Fruit fly (Drosophila melanogaster) whole organism, embryonic: ENCODE results near the gene kis.

Experiments
- Ada2b ChIP-seq: fragments of 200-800 bp; sonication (Bioruptor generic); IDR thresholded peaks from 2 replicates; pipeline ENCODE4 v1.3.6; 2022; ENCODE audit warnings: missing biosample characterization, missing genetic modification characterization
- Atf3 ChIP-seq: fragments of 200-800 bp; sonication (Bioruptor generic); optimal IDR thresholded peaks from 3 replicates; lab custom pipeline; 2016; ENCODE audit warnings: missing biosample characterization, missing genetic modification characterization
- BEAF-32 ChIP-seq: fragments of 200-800 bp; sonication (Bioruptor generic); optimal IDR thresholded peaks from 3 replicates; lab custom pipeline; 2017; ENCODE audit warnings: missing biosample characterization, missing genetic modification characterization, mild to moderate bottlenecking, moderate library complexity, missing genetic modification reagents
- CG1024 ChIP-seq: fragments of 200-800 bp; sonication (Bioruptor generic); IDR thresholded peaks from 2 replicates; pipeline ENCODE4 v1.3.6; 2022; ENCODE audit warnings: missing biosample characterization, missing genetic modification characterization
- CG11093 ChIP-seq: fragments of 200-800 bp; sonication (Bioruptor generic); IDR thresholded peaks from 3 replicates; pipeline ENCODE4 v1.3.6; 2022; ENCODE audit warnings: missing biosample characterization, missing genetic modification characterization
- CG11398 ChIP-seq: fragments of 200-800 bp; sonication (Bioruptor generic); optimal IDR thresholded peaks from 2 replicates; lab custom pipeline; 2016; ENCODE audit warnings: missing biosample characterization, missing genetic modification characterization
- CG13894 ChIP-seq: fragments of 200-800 bp; sonication (Bioruptor generic); optimal IDR thresholded peaks from 3 replicates; lab custom pipeline; 2018; ENCODE audit warnings: missing biosample characterization, mild to moderate bottlenecking, missing genetic modification characterization, moderate library complexity
- CG14667 ChIP-seq: fragments of 200-800 bp; sonication (Bioruptor generic); IDR thresholded peaks from 2 replicates; pipeline ENCODE4 v1.3.6; 2022; ENCODE audit warnings: missing biosample characterization, missing genetic modification characterization
- CG15514 ChIP-seq: fragments of 200-800 bp; sonication (Bioruptor generic); optimal IDR thresholded peaks from 3 replicates; lab custom pipeline; 2017; ENCODE audit warnings: missing biosample characterization, missing genetic modification characterization, mild to moderate bottlenecking, moderate library complexity, missing genetic modification reagents
- CG1792 ChIP-seq: fragments of 200-800 bp; sonication (Bioruptor generic); optimal IDR thresholded peaks from 2 replicates; lab custom pipeline; 2016; ENCODE audit warnings: missing biosample characterization, missing genetic modification characterization
- CG3163 ChIP-seq: fragments of 200-800 bp; sonication (Bioruptor generic); optimal IDR thresholded peaks from 3 replicates; lab custom pipeline; 2016; ENCODE audit warnings: missing biosample characterization, missing genetic modification characterization
- CG34376 ChIP-seq: fragments of 200-800 bp; sonication (Bioruptor generic); optimal IDR thresholded peaks from 2 replicates; lab custom pipeline; 2018; ENCODE audit warnings: missing biosample characterization, mild to moderate bottlenecking, missing genetic modification characterization
- CG3838 ChIP-seq: fragments of 200-800 bp; sonication (Bioruptor generic); optimal IDR thresholded peaks from 3 replicates; lab custom pipeline; 2016; ENCODE audit warnings: missing biosample characterization, missing genetic modification characterization
- Chrac-16 ChIP-seq: fragments of 200-800 bp; sonication (Bioruptor generic); optimal IDR thresholded peaks from 3 replicates; lab custom pipeline; 2016; ENCODE audit warnings: missing biosample characterization, missing genetic modification characterization
- Dbx ChIP-seq: fragments of 200-800 bp; sonication (Bioruptor generic); IDR thresholded peaks from 3 replicates; pipeline ENCODE4 v1.3.6; 2022; ENCODE audit warnings: missing biosample characterization, missing genetic modification characterization
- Deaf1 ChIP-seq: fragments of 200-800 bp; optimal IDR thresholded peaks from 3 replicates; lab custom pipeline; 2019; ENCODE audit warnings: missing biosample characterization, mild to moderate bottlenecking, missing genetic modification characterization, moderate library complexity
- H15 ChIP-seq: fragments of 200-800 bp; sonication (Bioruptor generic); IDR thresholded peaks from 3 replicates; pipeline ENCODE4 v1.3.6; 2022; ENCODE audit warnings: missing biosample characterization, missing genetic modification characterization
- HLHmδ ChIP-seq: fragments of 200-800 bp; sonication (Bioruptor generic); optimal IDR thresholded peaks from 2 replicates; lab custom pipeline; 2018; ENCODE audit warnings: missing biosample characterization, mild to moderate bottlenecking, missing genetic modification characterization, moderate library complexity
- Mrtf ChIP-seq: fragments of 200-800 bp; sonication (Bioruptor generic); IDR thresholded peaks from 3 replicates; pipeline ENCODE4 v1.3.6; 2022; ENCODE audit warnings: missing biosample characterization, missing genetic modification characterization
- Nf-YA ChIP-seq: fragments of 200-800 bp; sonication (Bioruptor generic); IDR thresholded peaks from 2 replicates; pipeline ENCODE4 v1.3.6; 2022; ENCODE audit warnings: missing biosample characterization, missing genetic modification characterization
- NfI ChIP-seq: fragments of 200-800 bp; sonication (Bioruptor generic); optimal IDR thresholded peaks from 3 replicates; lab custom pipeline; 2018; ENCODE audit warnings: missing biosample characterization, mild to moderate bottlenecking, missing genetic modification characterization, moderate library complexity
- Opbp ChIP-seq: fragments of 200-800 bp; sonication (Bioruptor generic); IDR thresholded peaks from 3 replicates; pipeline ENCODE4 v1.3.6; 2022; ENCODE audit warnings: missing biosample characterization, missing genetic modification characterization; ENCODE audit not compliant: partially characterized antibody
- Ravus ChIP-seq: fragments of 200-800 bp; sonication (Bioruptor generic); IDR thresholded peaks from 2 replicates; pipeline ENCODE4 v1.3.6; 2022; ENCODE audit warnings: missing biosample characterization, missing genetic modification characterization
- Sry-δ ChIP-seq: fragments of 200-800 bp; sonication (Bioruptor generic); optimal IDR thresholded peaks from 2 replicates; lab custom pipeline; 2016; ENCODE audit warnings: missing biosample characterization, missing genetic modification characterization
- ato ChIP-seq: fragments of 200-800 bp; sonication (Bioruptor generic); IDR thresholded peaks from 2 replicates; pipeline ENCODE4 v1.3.6; 2022; ENCODE audit warnings: missing biosample characterization, missing genetic modification characterization; ENCODE audit not compliant: partially characterized antibody
- chn ChIP-seq: fragments of 200-800 bp; sonication (Bioruptor generic); optimal IDR thresholded peaks from 2 replicates; lab custom pipeline; 2016; ENCODE audit warnings: missing biosample characterization, missing genetic modification characterization
- crp ChIP-seq, 2 experiments: fragments of 200-800 bp; sonication (Bioruptor generic); optimal IDR thresholded peaks; 2 replicates in 1 of 2; 3 replicates in 1 of 2; lab custom pipeline; 2017; ENCODE audit warnings: missing biosample characterization in 2 of 2, missing genetic modification characterization in 2 of 2, mild to moderate bottlenecking in 1 of 2, moderate library complexity in 1 of 2
- cwo ChIP-seq: fragments of 200-800 bp; sonication (Bioruptor generic); optimal IDR thresholded peaks from 3 replicates; lab custom pipeline; 2017; ENCODE audit warnings: missing biosample characterization, missing genetic modification characterization, mild to moderate bottlenecking, moderate library complexity, missing genetic modification reagents
- dati ChIP-seq: fragments of 200-800 bp; sonication (Bioruptor generic); IDR thresholded peaks from 2 replicates; pipeline ENCODE4 v1.3.6; 2022; ENCODE audit warnings: missing biosample characterization, missing genetic modification characterization
- emc ChIP-seq: fragments of 200-800 bp; sonication (Bioruptor generic); optimal IDR thresholded peaks from 2 replicates; lab custom pipeline; 2016; ENCODE audit warnings: missing biosample characterization, missing genetic modification characterization
- ems ChIP-seq: fragments of 200-800 bp; sonication (Bioruptor generic); optimal IDR thresholded peaks from 3 replicates; lab custom pipeline; 2016; ENCODE audit warnings: missing biosample characterization, missing genetic modification characterization
- exex ChIP-seq: fragments of 200-800 bp; sonication (Bioruptor generic); optimal IDR thresholded peaks from 4 replicates; lab custom pipeline; 2018; ENCODE audit warnings: missing biosample characterization, mild to moderate bottlenecking, missing genetic modification characterization, moderate library complexity
- fd3F ChIP-seq: fragments of 200-800 bp; sonication (Bioruptor generic); optimal IDR thresholded peaks from 2 replicates; lab custom pipeline; 2018; ENCODE audit warnings: missing biosample characterization, mild to moderate bottlenecking, missing genetic modification characterization, moderate library complexity
- fd64A ChIP-seq: fragments of 200-800 bp; sonication (Bioruptor generic); optimal IDR thresholded peaks from 3 replicates; lab custom pipeline; 2018; ENCODE audit warnings: missing biosample characterization, mild to moderate bottlenecking, missing genetic modification characterization
- hb ChIP-seq: fragments of 200-800 bp; sonication (Bioruptor generic); IDR thresholded peaks from 3 replicates; pipeline ENCODE4 v1.3.6; 2022; ENCODE audit warnings: missing biosample characterization, missing genetic modification characterization; ENCODE audit not compliant: partially characterized antibody
- hbn ChIP-seq: fragments of 200-800 bp; sonication (Bioruptor generic); IDR thresholded peaks from 2 replicates; pipeline ENCODE4 v1.3.6; 2022; ENCODE audit warnings: missing biosample characterization, missing genetic modification characterization; ENCODE audit not compliant: partially characterized antibody
- ken ChIP-seq: fragments of 200-800 bp; sonication (Bioruptor generic); IDR thresholded peaks from 3 replicates; pipeline ENCODE4 v1.3.6; 2022; ENCODE audit warnings: missing biosample characterization, missing genetic modification characterization
- luna ChIP-seq: fragments of 200-800 bp; sonication (Bioruptor generic); optimal IDR thresholded peaks from 2 replicates; lab custom pipeline; 2016; ENCODE audit warnings: missing biosample characterization, missing genetic modification characterization
- nerfin-2 ChIP-seq: fragments of 200-800 bp; sonication (Bioruptor generic); IDR thresholded peaks from 2 replicates; pipeline ENCODE4 v1.3.6; 2022; ENCODE audit warnings: missing biosample characterization, missing genetic modification characterization; ENCODE audit not compliant: partially characterized antibody
- nmo ChIP-seq: fragments of 200-800 bp; sonication (Bioruptor generic); optimal IDR thresholded peaks from 2 replicates; lab custom pipeline; 2018; ENCODE audit warnings: missing biosample characterization, mild to moderate bottlenecking, missing genetic modification characterization, moderate library complexity
- rib ChIP-seq: fragments of 200-800 bp; sonication (Bioruptor generic); IDR thresholded peaks from 2 replicates; pipeline ENCODE4 v1.3.6; 2022; ENCODE audit warnings: missing biosample characterization, missing genetic modification characterization
- salm ChIP-seq: fragments of 200-800 bp; sonication (Bioruptor generic); optimal IDR thresholded peaks from 2 replicates; lab custom pipeline; 2018; ENCODE audit warnings: missing biosample characterization, mild to moderate bottlenecking, missing genetic modification characterization
- slbo ChIP-seq: fragments of 200-800 bp; sonication (Bioruptor generic); IDR thresholded peaks from 2 replicates; pipeline ENCODE4 v1.3.6; 2022; ENCODE audit warnings: missing biosample characterization, missing genetic modification characterization
- slou ChIP-seq: fragments of 200-800 bp; sonication (Bioruptor generic); optimal IDR thresholded peaks from 3 replicates; lab custom pipeline; 2016; ENCODE audit warnings: missing biosample characterization, missing genetic modification characterization
- toy ChIP-seq: fragments of 200-800 bp; sonication (Bioruptor generic); IDR thresholded peaks from 2 replicates; pipeline ENCODE4 v1.3.6; 2022; ENCODE audit warnings: missing biosample characterization, missing genetic modification characterization
- twi ChIP-seq: fragments of 200-800 bp; optimal IDR thresholded peaks from 2 replicates; lab custom pipeline; 2019; ENCODE audit warnings: missing biosample characterization, mild to moderate bottlenecking, missing genetic modification characterization, moderate library complexity
- wdn ChIP-seq: fragments of 200-800 bp; sonication (Bioruptor generic); IDR thresholded peaks from 2 replicates; pipeline ENCODE4 v1.3.6; 2022; ENCODE audit warnings: missing biosample characterization, missing genetic modification characterization
- yki ChIP-seq: fragments of >200 bp; optimal IDR thresholded peaks from 3 replicates; lab custom pipeline; 2018

kis gene

dm6 chr2L:297480-298284, 47.1 kb upstream of the kis start, which contains the start of gene Pi3K21B (continued):
- TF ChIP-seq wdn (peak; percentile 83), CG15514 (GFP tag; lab: Kevin White, UChicago) (peak; percentile 78), Nf-YA (no peak; the same call in 1 of the 2 replicates), fd3F (peak; percentile 88), ato (GFP tag; lab: Robert Waterston, UW) (no peak), cwo (GFP tag; lab: Kevin White, UChicago) (peak; percentile 69), ken (GFP tag; lab: Robert Waterston, UW) (peak; percentile 93), salm (tag; lab: Kevin White, UChicago) (peak; percentile 60), Chrac-16 (GFP tag; lab: Kevin White, UChicago) (peak; percentile 92), rib (GFP tag; lab: Robert Waterston, UW) (peak; percentile 51; the same call in 1 of the 2 replicates), CG3163 (GFP tag; lab: Kevin White, UChicago) (peak; percentile 78), emc (GFP tag; lab: Kevin White, UChicago) (peak; percentile 73), ems (GFP tag; lab: Kevin White, UChicago) (peak; percentile 93), slbo (GFP tag; lab: Robert Waterston, UW) (peak; percentile 96), slou (peak; percentile 88), twi (tag; lab: Kevin White, UChicago) (peak; percentile 84), nmo (peak; percentile 93), CG11093 (peak; percentile 81), CG14667 (GFP tag; lab: Robert Waterston, UW) (peak; percentile 66), dati (0 out of 2 replicates have a peak, but pooled peaks have one; percentile 13), HLHmδ (GFP tag; lab: Kevin White, UChicago) (peak; percentile 90), crp (GFP tag; optimal IDR thresholded peaks at IDR 0.05; lab: Kevin White, UChicago) (peak in 1 of 2 experiments; percentile 31), exex (tag; lab: Kevin White, UChicago) (peak; percentile 46), fd64A (GFP tag; lab: Kevin White, UChicago) (no peak), toy (GFP tag; lab: Robert Waterston, UW) (0 out of 2 replicates have a peak, but pooled peaks have one; percentile 43), hbn (GFP tag; lab: Robert Waterston, UW) (no peak), Mrtf (GFP tag; lab: Robert Waterston, UW) (no peak; the same call in none of the 3 replicates), Atf3 (GFP tag; lab: Kevin White, UChicago) (peak; percentile 86), Ravus (GFP tag; lab: Robert Waterston, UW) (peak; percentile 33), CG3838 (GFP tag; lab: Kevin White, UChicago) (peak; percentile 75), CG1792 (peak; percentile 90), chn (GFP tag; lab: Kevin White, UChicago) (peak; percentile 91), luna (GFP tag; lab: Kevin White, UChicago) (peak; percentile 82), CG13894 (tag; lab: Kevin White, UChicago) (peak; percentile 89), Ada2b (GFP tag; lab: Robert Waterston, UW) (peak; percentile 79), H15 (GFP tag; lab: Robert Waterston, UW) (peak; percentile 69), CG11398 (GFP tag; lab: Kevin White, UChicago) (peak; percentile 76), BEAF-32 (GFP tag; lab: Kevin White, UChicago) (peak; percentile 49), CG1024 (GFP tag; lab: Robert Waterston, UW) (no peak; the same call in none of the 2 replicates), CG34376 (peak; percentile 85), Sry-δ (peak; percentile 62), Opbp (peak; percentile 54; the same call in 1 of the 3 replicates), yki (lab: Kevin White, UChicago) (no peak), Deaf1 (tag; lab: Kevin White, UChicago) (peak; percentile 28), nerfin-2 (GFP tag; lab: Robert Waterston, UW) (no peak), NfI (GFP tag; lab: Kevin White, UChicago) (peak; percentile 92), hb (no peak), Dbx (GFP tag; lab: Robert Waterston, UW) (peak; percentile 93)
